Fruit fly (Drosophila melanogaster) whole organism, embryonic: ENCODE data around the gene CG13313.

Source experiments
- CG11504 ChIP-seq: fragments of 200-800 bp; sonication (Bioruptor generic); optimal IDR thresholded peaks from 3 replicates; lab custom pipeline; 2019; ENCODE audit warnings: missing biosample characterization, mild to moderate bottlenecking, missing genetic modification characterization, moderate library complexity
- CG13775 ChIP-seq: fragments of 200-800 bp; sonication (Bioruptor generic); optimal IDR thresholded peaks from 3 replicates; lab custom pipeline; 2017; ENCODE audit warnings: missing biosample characterization, mild to moderate bottlenecking, missing genetic modification characterization
- CG15073 ChIP-seq: fragments of 200-800 bp; sonication (Bioruptor generic); optimal IDR thresholded peaks from 2 replicates; lab custom pipeline; 2016; ENCODE audit warnings: missing biosample characterization, missing genetic modification characterization
- CG15479 ChIP-seq: fragments of 200-800 bp; sonication (Bioruptor generic); optimal IDR thresholded peaks from 3 replicates; lab custom pipeline; 2019; ENCODE audit warnings: missing biosample characterization, mild to moderate bottlenecking, missing genetic modification characterization, moderate library complexity
- CG1647 ChIP-seq: fragments of 200-800 bp; sonication (Bioruptor generic); optimal IDR thresholded peaks from 3 replicates; lab custom pipeline; 2016; ENCODE audit warnings: missing biosample characterization, missing genetic modification characterization
- CG16779 ChIP-seq: fragments of 200-800 bp; sonication (Bioruptor generic); IDR thresholded peaks from 2 replicates; pipeline ENCODE4 v1.3.6; 2022; ENCODE audit warnings: missing biosample characterization, missing genetic modification characterization
- CG17361 ChIP-seq: fragments of 200-800 bp; sonication (Bioruptor generic); IDR thresholded peaks from 3 replicates; pipeline ENCODE4 v1.3.6; 2022; ENCODE audit warnings: missing biosample characterization, missing genetic modification characterization
- CG33557 ChIP-seq: fragments of 200-800 bp; sonication (Bioruptor generic); optimal IDR thresholded peaks from 2 replicates; lab custom pipeline; 2019; ENCODE audit warnings: missing biosample characterization, mild to moderate bottlenecking, missing genetic modification characterization, moderate library complexity
- CG4404 ChIP-seq: fragments of 200-800 bp; sonication (Bioruptor generic); IDR thresholded peaks from 2 replicates; pipeline ENCODE4 v1.3.6; 2022; ENCODE audit warnings: missing biosample characterization, missing genetic modification characterization
- CG6654 ChIP-seq: fragments of 200-800 bp; sonication (Bioruptor generic); optimal IDR thresholded peaks from 2 replicates; lab custom pipeline; 2017; ENCODE audit warnings: missing biosample characterization, mild to moderate bottlenecking, missing genetic modification characterization
- CG6683 ChIP-seq: fragments of 200-800 bp; sonication (Bioruptor generic); optimal IDR thresholded peaks from 2 replicates; lab custom pipeline; 2017; ENCODE audit warnings: missing biosample characterization, mild to moderate bottlenecking, missing genetic modification characterization, missing genetic modification reagents
- CG9932 ChIP-seq: fragments of 200-800 bp; sonication (Bioruptor generic); IDR thresholded peaks from 2 replicates; pipeline ENCODE4 v1.3.6; 2022; ENCODE audit warnings: missing biosample characterization, missing genetic modification characterization
- CoRest ChIP-seq: fragments of 200-800 bp; sonication (Bioruptor generic); optimal IDR thresholded peaks from 3 replicates; lab custom pipeline; 2018; ENCODE audit warnings: missing biosample characterization, mild to moderate bottlenecking, missing genetic modification characterization, moderate library complexity
- D ChIP-seq, 2 experiments: fragments of 200-800 bp in 1 of 2; fragments of >200 bp in 1 of 2; sonication (Bioruptor generic) in 1 of 2; optimal IDR thresholded peaks; 2 replicates in 1 of 2; 3 replicates in 1 of 2; lab custom pipeline; 2017; ENCODE audit warnings: mild to moderate bottlenecking in 1 of 2, missing biosample characterization in 1 of 2, missing genetic modification characterization in 1 of 2, missing genetic modification reagents in 1 of 2
- Doc2 ChIP-seq: fragments of 200-800 bp; sonication (Bioruptor generic); IDR thresholded peaks from 2 replicates; pipeline ENCODE4 v1.3.6; 2022; ENCODE audit warnings: missing biosample characterization, missing genetic modification characterization
- HLHmδ ChIP-seq: fragments of 200-800 bp; sonication (Bioruptor generic); optimal IDR thresholded peaks from 2 replicates; lab custom pipeline; 2018; ENCODE audit warnings: missing biosample characterization, mild to moderate bottlenecking, missing genetic modification characterization, moderate library complexity
- HmgZ ChIP-seq: fragments of 200-800 bp; sonication (Bioruptor generic); optimal IDR thresholded peaks from 2 replicates; lab custom pipeline; 2018; ENCODE audit warnings: missing biosample characterization, mild to moderate bottlenecking, missing genetic modification characterization
- Hr78 ChIP-seq, 2 experiments: fragments of 200-800 bp in 1 of 2; fragments of >200 bp in 1 of 2; sonication (Bioruptor generic) in 1 of 2; optimal IDR thresholded peaks; 2 replicates each; lab custom pipeline; 2017 to 2019; ENCODE audit warnings: missing biosample characterization in 2 of 2, missing genetic modification characterization in 2 of 2, mild to moderate bottlenecking in 1 of 2, moderate library complexity in 1 of 2
- Med ChIP-seq: fragments of 200-800 bp; sonication (Bioruptor generic); peaks from one replicate; lab custom pipeline; 2016; ENCODE audit warnings: missing biosample characterization, missing genetic modification characterization, mild to moderate bottlenecking, inconsistent platforms, moderate library complexity
- NfI ChIP-seq: fragments of 200-800 bp; sonication (Bioruptor generic); optimal IDR thresholded peaks from 3 replicates; lab custom pipeline; 2018; ENCODE audit warnings: missing biosample characterization, mild to moderate bottlenecking, missing genetic modification characterization, moderate library complexity
- Ptx1 ChIP-seq: fragments of 200-800 bp; sonication (Bioruptor generic); IDR thresholded peaks from 2 replicates; pipeline ENCODE4 v1.3.6; 2022; ENCODE audit warnings: missing biosample characterization, missing genetic modification characterization
- Sox102F ChIP-seq: fragments of 200-800 bp; sonication (Bioruptor generic); optimal IDR thresholded peaks from 2 replicates; lab custom pipeline; 2018; ENCODE audit warnings: missing biosample characterization, mild to moderate bottlenecking, missing genetic modification characterization, moderate library complexity
- Stat92E ChIP-seq, 3 experiments: fragments of >200 bp in 2 of 3; fragments of 200-800 bp in 1 of 3; sonication (Bioruptor generic) in 1 of 3; optimal IDR thresholded peaks; 2 replicates each; lab custom pipeline; 2017 to 2019; ENCODE audit warnings: missing biosample characterization in 3 of 3, missing genetic modification characterization in 3 of 3, mild to moderate bottlenecking in 1 of 3, moderate library complexity in 1 of 3
- Xrp1 ChIP-seq: fragments of 200-800 bp; sonication (Bioruptor generic); IDR thresholded peaks from 2 replicates; pipeline ENCODE4 v1.3.6; 2022; ENCODE audit warnings: missing biosample characterization, missing genetic modification characterization
- abd-A ChIP-seq: fragments of 200-800 bp; sonication (Bioruptor generic); optimal IDR thresholded peaks from 3 replicates; lab custom pipeline; 2019; ENCODE audit warnings: missing biosample characterization, mild to moderate bottlenecking, missing genetic modification characterization, moderate library complexity
- cad ChIP-seq: fragments of >200 bp; optimal IDR thresholded peaks from 2 replicates; lab custom pipeline; 2017; ENCODE audit warnings: missing biosample characterization, missing genetic modification characterization
- cg ChIP-seq: fragments of 200-800 bp; sonication (Bioruptor generic); optimal IDR thresholded peaks from 3 replicates; lab custom pipeline; 2019; ENCODE audit warnings: missing biosample characterization, mild to moderate bottlenecking, missing genetic modification characterization, moderate library complexity
- chinmo ChIP-seq: fragments of 200-800 bp; sonication (Bioruptor generic); IDR thresholded peaks from 4 replicates; pipeline ENCODE4 v1.3.6; 2022; ENCODE audit warnings: missing biosample characterization, missing genetic modification characterization; ENCODE audit not compliant: partially characterized antibody
- crol ChIP-seq: fragments of 200-800 bp; sonication (Bioruptor generic); IDR thresholded peaks from 2 replicates; pipeline ENCODE4 v1.3.6; 2022; ENCODE audit warnings: missing biosample characterization, missing genetic modification characterization
- da ChIP-seq: fragments of 200-800 bp; sonication (Bioruptor generic); optimal IDR thresholded peaks from 2 replicates; lab custom pipeline; 2016; ENCODE audit warnings: missing biosample characterization, missing genetic modification characterization
- ftz-f1 ChIP-seq: fragments of 200-800 bp; sonication (Bioruptor generic); optimal IDR thresholded peaks from 2 replicates; lab custom pipeline; 2016; ENCODE audit warnings: missing biosample characterization, missing genetic modification characterization
- gfzf ChIP-seq: fragments of 200-800 bp; sonication (Bioruptor generic); optimal IDR thresholded peaks from 2 replicates; lab custom pipeline; 2016; ENCODE audit warnings: missing biosample characterization, mild to moderate bottlenecking, missing genetic modification characterization, moderate library complexity
- klu ChIP-seq: fragments of 200-800 bp; sonication (Bioruptor generic); IDR thresholded peaks from 2 replicates; pipeline ENCODE4 v1.3.6; 2022; ENCODE audit warnings: missing biosample characterization, missing genetic modification characterization
- kni ChIP-seq: fragments of 200-800 bp; sonication (Bioruptor generic); optimal IDR thresholded peaks from 3 replicates; lab custom pipeline; 2017; ENCODE audit warnings: mild to moderate bottlenecking, missing biosample characterization, missing genetic modification reagents, missing genetic modification characterization
- lov ChIP-seq, 2 experiments: fragments of 200-800 bp in 1 of 2; fragments of >200 bp in 1 of 2; sonication (Bioruptor generic) in 1 of 2; IDR thresholded peaks in 1 of 2; optimal IDR thresholded peaks in 1 of 2; 2 replicates in 1 of 2; 3 replicates in 1 of 2; pipeline versions ENCODE4 v1.3.6 to Lab custom; 2017 to 2022; ENCODE audit warnings: missing biosample characterization in 1 of 2, missing genetic modification characterization in 1 of 2
- maf-S ChIP-seq: fragments of 200-800 bp; sonication (Bioruptor generic); optimal IDR thresholded peaks from 2 replicates; lab custom pipeline; 2016; ENCODE audit warnings: missing biosample characterization, missing genetic modification characterization
- onecut ChIP-seq: fragments of 200-800 bp; sonication (Bioruptor generic); IDR thresholded peaks from 2 replicates; pipeline ENCODE4 v1.3.6; 2022; ENCODE audit warnings: missing biosample characterization, missing genetic modification characterization
- phol ChIP-seq: fragments of 200-800 bp; sonication (Bioruptor generic); optimal IDR thresholded peaks from 3 replicates; lab custom pipeline; 2018; ENCODE audit warnings: missing biosample characterization, mild to moderate bottlenecking, missing genetic modification characterization, moderate library complexity
- pita ChIP-seq: fragments of 200-800 bp; sonication (Bioruptor generic); optimal IDR thresholded peaks from 2 replicates; lab custom pipeline; 2017; ENCODE audit warnings: missing biosample characterization, mild to moderate bottlenecking, missing genetic modification characterization
- pzg ChIP-seq: fragments of 200-800 bp; sonication (Bioruptor generic); optimal IDR thresholded peaks from 3 replicates; lab custom pipeline; 2018; ENCODE audit warnings: missing biosample characterization, mild to moderate bottlenecking, missing genetic modification characterization, moderate library complexity
- ro ChIP-seq: fragments of 200-800 bp; sonication (Bioruptor generic); IDR thresholded peaks from 2 replicates; pipeline ENCODE4 v1.3.6; 2022; ENCODE audit warnings: missing biosample characterization, missing genetic modification characterization
- seq ChIP-seq: fragments of 200-800 bp; sonication (Bioruptor generic); IDR thresholded peaks from 2 replicates; pipeline ENCODE4 v1.3.6; 2022; ENCODE audit warnings: missing biosample characterization, missing genetic modification characterization
- tll ChIP-seq, 2 experiments: fragments of 200-800 bp in 1 of 2; fragments of >200 bp in 1 of 2; sonication (Bioruptor generic) in 1 of 2; optimal IDR thresholded peaks; 2 replicates each; lab custom pipeline; 2017 to 2019; ENCODE audit warnings: missing biosample characterization in 2 of 2, missing genetic modification characterization in 2 of 2, mild to moderate bottlenecking in 1 of 2, moderate library complexity in 1 of 2
- tna ChIP-seq: fragments of 200-800 bp; sonication (Bioruptor generic); IDR thresholded peaks from 2 replicates; pipeline ENCODE4 v1.3.6; 2022; ENCODE audit warnings: missing biosample characterization, missing genetic modification characterization; ENCODE audit not compliant: partially characterized antibody
- trh ChIP-seq: fragments of 200-800 bp; sonication (Bioruptor generic); optimal IDR thresholded peaks from 2 replicates; lab custom pipeline; 2016; ENCODE audit warnings: missing biosample characterization, missing genetic modification characterization
- twi ChIP-seq: fragments of 200-800 bp; optimal IDR thresholded peaks from 2 replicates; lab custom pipeline; 2019; ENCODE audit warnings: missing biosample characterization, mild to moderate bottlenecking, missing genetic modification characterization, moderate library complexity
- wdn ChIP-seq: fragments of 200-800 bp; sonication (Bioruptor generic); IDR thresholded peaks from 2 replicates; pipeline ENCODE4 v1.3.6; 2022; ENCODE audit warnings: missing biosample characterization, missing genetic modification characterization
- zen ChIP-seq: fragments of 200-800 bp; sonication (Bioruptor generic); optimal IDR thresholded peaks from 3 replicates; lab custom pipeline; 2018; ENCODE audit warnings: missing biosample characterization, mild to moderate bottlenecking, missing genetic modification characterization, moderate library complexity

The CG13313 gene

dm6 chr3L:9003369-9003768 is 44.7 kb downstream of the CG13313 start:
- TF ChIP-seq CG16779 (GFP tag; lab: Robert Waterston, UW): 0 out of 2 replicates have a peak, but pooled peaks have one; percentile 3
- no peak for TF ChIP-seq CG4404 (GFP tag; lab: Robert Waterston, UW)
- no peak for TF ChIP-seq CG6683
- no peak for TF ChIP-seq Sox102F (GFP tag; lab: Kevin White, UChicago)
- no peak for TF ChIP-seq CG6654 (GFP tag; lab: Kevin White, UChicago)
- TF ChIP-seq zen (tag; lab: Kevin White, UChicago): peak; percentile 90
- TF ChIP-seq CG13775 (GFP tag; lab: Kevin White, UChicago): no peak
- no peak for TF ChIP-seq Med
- TF ChIP-seq seq: no peak
- peak in 1 of 2 experiments; percentile 61 for TF ChIP-seq tll (GFP tag; optimal IDR thresholded peaks at IDR 0.05; lab: Kevin White, UChicago)
- no peak for TF ChIP-seq Ptx1 (GFP tag; lab: Robert Waterston, UW)
- no peak for TF ChIP-seq Doc2
- no peak for TF ChIP-seq CG1647 (GFP tag; lab: Kevin White, UChicago)
- TF ChIP-seq kni (GFP tag; lab: Kevin White, UChicago): peak; percentile 21
- TF ChIP-seq cad (GFP tag; lab: Kevin White, UChicago): peak; percentile 94
- TF ChIP-seq twi (tag; lab: Kevin White, UChicago): peak; percentile 3
- no peak for TF ChIP-seq trh
- TF ChIP-seq tna (GFP tag; lab: Robert Waterston, UW): no peak
- TF ChIP-seq D (optimal IDR thresholded peaks at IDR 0.05; lab: Kevin White, UChicago): peak; percentile 71
- no peak for TF ChIP-seq D (GFP tag; optimal IDR thresholded peaks at IDR 0.05; lab: Kevin White, UChicago)
- no peak for TF ChIP-seq Stat92E (GFP tag; optimal IDR thresholded peaks at IDR 0.05; lab: Kevin White, UChicago)
- peak; percentile 84 for TF ChIP-seq CG15073 (GFP tag; lab: Kevin White, UChicago)
- TF ChIP-seq klu (GFP tag; lab: Robert Waterston, UW): no peak
- TF ChIP-seq ro (GFP tag; lab: Robert Waterston, UW): no peak
- TF ChIP-seq pzg (GFP tag; lab: Kevin White, UChicago): no peak
- peak; percentile 4 for TF ChIP-seq abd-A (tag; lab: Kevin White, UChicago)
- TF ChIP-seq Xrp1 (GFP tag; lab: Robert Waterston, UW): no peak
- no peak for TF ChIP-seq onecut (GFP tag; lab: Robert Waterston, UW)
- 0 out of 2 replicates have a peak, but pooled peaks have one; percentile 19 for TF ChIP-seq CG9932 (GFP tag; lab: Robert Waterston, UW)

dm6 chr3L:9004788-9005246 is 46.2 kb downstream of the CG13313 start, which contains the start of gene Doc3:
Gene Doc3 (plus strand): TSS chr3L:9005196.
- no peak for TF ChIP-seq da (GFP tag; lab: Kevin White, UChicago)
- no peak for TF ChIP-seq CG33557 (GFP tag; lab: Kevin White, UChicago)
- peak; percentile 82 for TF ChIP-seq phol (tag; lab: Kevin White, UChicago)
- TF ChIP-seq ftz-f1 (GFP tag; lab: Kevin White, UChicago): peak; percentile 85
- peak; percentile 60 for TF ChIP-seq cg (GFP tag; lab: Kevin White, UChicago)
- TF ChIP-seq CoRest (tag; lab: Kevin White, UChicago): peak; percentile 44
- no peak for TF ChIP-seq CG16779 (GFP tag; lab: Robert Waterston, UW)
- TF ChIP-seq chinmo (GFP tag; lab: Robert Waterston, UW): peak; percentile 88; the same call in 2 of the 4 replicates
- TF ChIP-seq maf-S (GFP tag; lab: Kevin White, UChicago): no peak
- peak; percentile 83 for TF ChIP-seq kni (GFP tag; lab: Kevin White, UChicago)
- TF ChIP-seq CG11504 (tag; lab: Kevin White, UChicago): no peak
- no peak for TF ChIP-seq gfzf (GFP tag; lab: Kevin White, UChicago)
- TF ChIP-seq lov (optimal IDR thresholded peaks at IDR 0.05; lab: Kevin White, UChicago): no peak
- TF ChIP-seq lov (GFP tag; IDR thresholded peaks at IDR 0.05; lab: Robert Waterston, UW): 0 out of 3 replicates have a peak, but pooled peaks have one; percentile 28
- TF ChIP-seq HmgZ (tag; lab: Kevin White, UChicago): no peak
- peak in 1 of 2 experiments; percentile 94 for TF ChIP-seq Hr78 (GFP tag; optimal IDR thresholded peaks at IDR 0.05; lab: Kevin White, UChicago)
- TF ChIP-seq crol (GFP tag; lab: Robert Waterston, UW): peak; percentile 90
- TF ChIP-seq CG17361 (GFP tag; lab: Robert Waterston, UW): no peak
- no peak for TF ChIP-seq wdn (GFP tag; lab: Robert Waterston, UW)
- no peak for TF ChIP-seq pita (GFP tag; lab: Kevin White, UChicago)
- peak; percentile 92 for TF ChIP-seq CG15479 (GFP tag; lab: Kevin White, UChicago)
- peak; percentile 38 for TF ChIP-seq HLHmδ (GFP tag; lab: Kevin White, UChicago)
- TF ChIP-seq NfI (GFP tag; lab: Kevin White, UChicago): no peak
